Worm (Caenorhabditis elegans) whole organism, late embryonic: Measurements from ENCODE around the gene srh-4.

ENCODE experiments used
- C08G9.2 ChIP-seq: sonication (generic microtip); optimal IDR thresholded peaks from 2 replicates; lab custom pipeline; 2016; ENCODE audit warnings: mild to moderate bottlenecking, missing genetic modification characterization, moderate library complexity, missing compliant biosample characterization
- F13H6.1 ChIP-seq: sonication (generic microtip); optimal IDR thresholded peaks from 2 replicates; lab custom pipeline; 2016; ENCODE audit warnings: missing genetic modification characterization, missing compliant biosample characterization
- T23F11.4 ChIP-seq: fragments of 200-800 bp; sonication (Bioruptor generic); optimal IDR thresholded peaks from 2 replicates; lab custom pipeline; 2018; ENCODE audit warnings: mild to moderate bottlenecking, missing genetic modification characterization, missing compliant biosample characterization
- ama-1 ChIP-seq: fragments of 150-350 bp; optimal IDR thresholded peaks from 2 replicates; lab custom pipeline; 2014
- ceh-14 ChIP-seq: sonication (generic microtip); optimal IDR thresholded peaks from 2 replicates; lab custom pipeline; 2016; ENCODE audit warnings: missing genotype, missing genetic modification characterization, missing compliant biosample characterization
- ceh-18 ChIP-seq: sonication (generic microtip); optimal IDR thresholded peaks from 2 replicates; lab custom pipeline; 2016; ENCODE audit warnings: missing genetic modification characterization, missing compliant biosample characterization
- ceh-19 ChIP-seq: fragments of 200-800 bp; sonication (Bioruptor generic); optimal IDR thresholded peaks from 2 replicates; lab custom pipeline; 2018; ENCODE audit warnings: mild to moderate bottlenecking, missing genetic modification characterization, missing compliant biosample characterization
- ceh-2 ChIP-seq: sonication (generic microtip); optimal IDR thresholded peaks from 2 replicates; lab custom pipeline; 2016; ENCODE audit warnings: missing genotype, missing genetic modification characterization, missing compliant biosample characterization
- ceh-24 ChIP-seq: sonication (generic microtip); optimal IDR thresholded peaks from 2 replicates; lab custom pipeline; 2016; ENCODE audit warnings: mild to moderate bottlenecking, missing genetic modification characterization, missing compliant biosample characterization
- ceh-31 ChIP-seq: sonication (generic microtip); optimal IDR thresholded peaks from 2 replicates; lab custom pipeline; 2016; ENCODE audit warnings: missing genetic modification characterization, missing compliant biosample characterization
- ceh-34 ChIP-seq: sonication (generic microtip); optimal IDR thresholded peaks from 2 replicates; lab custom pipeline; 2016; ENCODE audit warnings: mild to moderate bottlenecking, missing genetic modification characterization, missing compliant biosample characterization
- ceh-48 ChIP-seq: sonication (generic microtip); optimal IDR thresholded peaks from 2 replicates; lab custom pipeline; 2016; ENCODE audit warnings: missing genetic modification characterization, inconsistent platforms, missing compliant biosample characterization
- che-1 ChIP-seq: sonication (generic microtip); optimal IDR thresholded peaks from 2 replicates; lab custom pipeline; 2016; ENCODE audit warnings: mild to moderate bottlenecking, missing genetic modification characterization, missing compliant biosample characterization
- dmd-4 ChIP-seq: sonication (generic microtip); optimal IDR thresholded peaks from 2 replicates; lab custom pipeline; 2016; ENCODE audit warnings: borderline replicate concordance, missing genetic modification characterization, missing compliant biosample characterization
- dve-1 ChIP-seq: sonication (generic microtip); optimal IDR thresholded peaks from 2 replicates; lab custom pipeline; 2017; ENCODE audit warnings: antibody characterized with exemption, mild to moderate bottlenecking, missing genetic modification characterization, missing compliant biosample characterization
- elt-2 ChIP-seq: sonication (generic microtip); optimal IDR thresholded peaks from 2 replicates; lab custom pipeline; 2016; ENCODE audit warnings: missing genetic modification reagents, missing genetic modification characterization, missing compliant biosample characterization
- eyg-1 ChIP-seq: sonication (generic microtip); optimal IDR thresholded peaks from 2 replicates; lab custom pipeline; 2016; ENCODE audit warnings: missing genotype, missing genetic modification characterization, missing compliant biosample characterization
- fkh-10 ChIP-seq: fragments of 150-350 bp; optimal IDR thresholded peaks from 2 replicates; lab custom pipeline; 2014; ENCODE audit warnings: missing biosample characterization, missing genetic modification reagents, missing genetic modification characterization
- gmeb-2 ChIP-seq: sonication (generic microtip); optimal IDR thresholded peaks from 2 replicates; lab custom pipeline; 2016; ENCODE audit warnings: missing genetic modification characterization, inconsistent platforms, missing compliant biosample characterization
- hlh-13 ChIP-seq: fragments of 200-800 bp; sonication (Bioruptor generic); optimal IDR thresholded peaks from 2 replicates; lab custom pipeline; 2018; ENCODE audit warnings: mild to moderate bottlenecking, missing genetic modification characterization, missing compliant biosample characterization
- hlh-30 ChIP-seq: sonication (generic microtip); optimal IDR thresholded peaks from 2 replicates; lab custom pipeline; 2017; ENCODE audit warnings: antibody characterized with exemption, missing genetic modification characterization, missing compliant biosample characterization; ENCODE audit not compliant: insufficient read depth
- hlh-8 ChIP-seq: sonication (generic microtip); optimal IDR thresholded peaks from 2 replicates; lab custom pipeline; 2016; ENCODE audit warnings: missing genotype, missing genetic modification characterization, missing compliant biosample characterization
- lim-6 ChIP-seq: sonication (generic microtip); optimal IDR thresholded peaks from 2 replicates; lab custom pipeline; 2016; ENCODE audit warnings: missing genetic modification characterization, missing compliant biosample characterization
- lin-11 ChIP-seq: fragments of 200-800 bp; sonication (Bioruptor generic); optimal IDR thresholded peaks from 2 replicates; lab custom pipeline; 2018; ENCODE audit warnings: mild to moderate bottlenecking, missing genetic modification characterization, missing compliant biosample characterization
- nfya-1 ChIP-seq: sonication (generic microtip); optimal IDR thresholded peaks from 2 replicates; lab custom pipeline; 2017; ENCODE audit warnings: missing genetic modification characterization, mild to moderate bottlenecking, missing compliant biosample characterization, antibody characterized with exemption, moderate library complexity
- nhr-11 ChIP-seq: fragments of 150-350 bp; optimal IDR thresholded peaks from 2 replicates; lab custom pipeline; 2014; ENCODE audit warnings: missing biosample characterization, missing genetic modification characterization
- nhr-232 ChIP-seq: sonication (generic microtip); optimal IDR thresholded peaks from 2 replicates; lab custom pipeline; 2016; ENCODE audit warnings: missing genetic modification characterization, missing compliant biosample characterization
- npax-4 ChIP-seq: sonication (generic microtip); optimal IDR thresholded peaks from 2 replicates; lab custom pipeline; 2016; ENCODE audit warnings: missing genetic modification characterization, missing compliant biosample characterization
- odd-2 ChIP-seq: sonication (generic microtip); optimal IDR thresholded peaks from 2 replicates; lab custom pipeline; 2017; ENCODE audit warnings: antibody characterized with exemption, mild to moderate bottlenecking, missing genetic modification characterization, missing compliant biosample characterization
- pat-9 ChIP-seq: fragments of 200-800 bp; sonication (Bioruptor generic); optimal IDR thresholded peaks from 2 replicates; lab custom pipeline; 2018; ENCODE audit warnings: mild to moderate bottlenecking, missing genetic modification characterization, moderate library complexity, missing compliant biosample characterization
- pax-1 ChIP-seq: fragments of 150-350 bp; optimal IDR thresholded peaks from 2 replicates; lab custom pipeline; 2014; ENCODE audit warnings: missing biosample characterization, missing genetic modification characterization
- pha-2 ChIP-seq: sonication (generic microtip); optimal IDR thresholded peaks from 2 replicates; lab custom pipeline; 2017; ENCODE audit warnings: mild to moderate bottlenecking, missing genetic modification characterization, missing compliant biosample characterization
- ref-2 ChIP-seq: sonication (generic microtip); optimal IDR thresholded peaks from 2 replicates; lab custom pipeline; 2016; ENCODE audit warnings: missing genetic modification characterization, missing compliant biosample characterization
- rnt-1 ChIP-seq: sonication (generic microtip); optimal IDR thresholded peaks from 2 replicates; lab custom pipeline; 2016; ENCODE audit warnings: missing genetic modification characterization, missing compliant biosample characterization
- sdc-2 ChIP-seq: sonication (generic microtip); optimal IDR thresholded peaks from 2 replicates; lab custom pipeline; 2016; ENCODE audit warnings: missing genotype, missing genetic modification characterization, missing compliant biosample characterization
- syd-9 ChIP-seq: sonication (generic microtip); optimal IDR thresholded peaks from 2 replicates; lab custom pipeline; 2016; ENCODE audit warnings: mild to moderate bottlenecking, missing genetic modification characterization, moderate library complexity, missing compliant biosample characterization
- ttx-3 ChIP-seq: sonication (generic microtip); optimal IDR thresholded peaks from 2 replicates; lab custom pipeline; 2016; ENCODE audit warnings: missing genetic modification reagents, missing genetic modification characterization, missing compliant biosample characterization
- unc-3 ChIP-seq, 2 experiments: fragments of 200-800 bp in 1 of 2; sonication (Bioruptor generic) in 1 of 2; sonication (generic microtip) in 1 of 2; conservative IDR thresholded peaks in 1 of 2; optimal IDR thresholded peaks in 1 of 2; 2 replicates each; pipeline versions ENCODE4 v1.3.6 to Lab custom; 2016 to 2022; ENCODE audit warnings: missing compliant biosample characterization in 2 of 2, missing genetic modification characterization in 2 of 2, missing genetic modification reagents in 1 of 2
- unc-42 ChIP-seq: sonication (generic microtip); optimal IDR thresholded peaks from 2 replicates; lab custom pipeline; 2016; ENCODE audit warnings: missing genotype, missing genetic modification characterization, missing compliant biosample characterization
- unc-55 ChIP-seq: sonication (generic microtip); optimal IDR thresholded peaks from 2 replicates; lab custom pipeline; 2017; ENCODE audit warnings: missing biosample characterization, missing genetic modification reagents, missing genetic modification characterization
- unc-86 ChIP-seq: sonication (generic microtip); optimal IDR thresholded peaks from 2 replicates; lab custom pipeline; 2016; ENCODE audit warnings: missing genetic modification characterization, missing compliant biosample characterization
- zip-5 ChIP-seq: sonication (generic microtip); optimal IDR thresholded peaks from 2 replicates; lab custom pipeline; 2016; ENCODE audit warnings: missing genetic modification characterization, missing compliant biosample characterization
- ztf-16 ChIP-seq: sonication (generic microtip); optimal IDR thresholded peaks from 2 replicates; lab custom pipeline; 2017; ENCODE audit warnings: missing genetic modification characterization, missing compliant biosample characterization

The srh-4 gene

ce11 chrV:4029627-4030026 lies 19.4 kb downstream of the srh-4 start:
- TF ChIP-seq T23F11.4 (GFP tag; lab: Kevin White, UChicago) (no peak), ceh-31 (tag; lab: Kevin White, UChicago) (peak; percentile 31), hlh-13 (GFP tag; lab: Kevin White, UChicago) (no peak), pax-1 (tag; lab: Kevin White, UChicago) (no peak), rnt-1 (tag; lab: Kevin White, UChicago) (no peak), ref-2 (tag; lab: Kevin White, UChicago) (peak; percentile 60), unc-42 (peak; percentile 3), nfya-1 (tag; lab: Kevin White, UChicago) (peak; percentile 49), dmd-4 (no peak)
- TF ChIP-seq, all 69 proteins: peak for 4

- TF ChIP-seq pat-9 (tag; lab: Kevin White, UChicago) (no peak), sdc-2 (tag; lab: Kevin White, UChicago) (no peak), eyg-1 (tag; lab: Kevin White, UChicago) (no peak), ceh-31 (tag; lab: Kevin White, UChicago) (no peak), syd-9 (no peak), rnt-1 (tag; lab: Kevin White, UChicago) (no peak), lin-11 (tag; lab: Kevin White, UChicago) (no peak), nhr-11 (tag; lab: Kevin White, UChicago) (no peak), C08G9.2 (tag; lab: Kevin White, UChicago) (no peak), nhr-232 (tag; lab: Kevin White, UChicago) (no peak), pax-1 (tag; lab: Kevin White, UChicago) (no peak), dmd-4 (no peak), zip-5 (tag; lab: Kevin White, UChicago) (no peak), odd-2 (tag; lab: Kevin White, UChicago) (no peak), unc-86 (no peak), dve-1 (tag; lab: Kevin White, UChicago) (no peak)
Observed at ce11 chrV:4031319-4031718, 21.0 kb downstream of the srh-4 start, which contains the start of gene cyp-35A4. cyp-35A4 (plus strand) TSS chrV:4031619.

ce11 chrV:4034303-4034702 lies 24.0 kb downstream of the srh-4 start, which contains the start of gene C49G7.7:
C49G7.7 (plus strand) TSS chrV:4034476.
- no peak for TF ChIP-seq lin-11 (tag; lab: Kevin White, UChicago)

ce11 chrV:4035811-4036210 lies 25.5 kb downstream of the srh-4 start, which contains the start of gene C49G7.13:
C49G7.13 (plus strand) TSS chrV:4036111.
- no peak for TF ChIP-seq elt-2 (tag; lab: Kevin White, UChicago)
- TF ChIP-seq che-1: no peak
- no peak for TF ChIP-seq hlh-8 (tag; lab: Kevin White, UChicago)
- TF ChIP-seq hlh-13 (GFP tag; lab: Kevin White, UChicago): no peak
- TF ChIP-seq nhr-232 (tag; lab: Kevin White, UChicago): no peak
- no peak for TF ChIP-seq unc-3 (GFP tag; conservative IDR thresholded peaks at IDR 0.05; lab: Robert Waterston, UW)
- no peak for TF ChIP-seq unc-3 (tag; optimal IDR thresholded peaks at IDR 0.05; lab: Kevin White, UChicago)
- no peak for TF ChIP-seq gmeb-2 (tag; lab: Kevin White, UChicago)
- TF ChIP-seq ttx-3 (tag; lab: Kevin White, UChicago): no peak
- no peak for TF ChIP-seq dve-1 (tag; lab: Kevin White, UChicago)
- TF ChIP-seq ceh-18 (tag; lab: Kevin White, UChicago): no peak
- TF ChIP-seq ceh-24 (tag; lab: Kevin White, UChicago): no peak
- TF ChIP-seq hlh-30: no peak
- TF ChIP-seq nfya-1 (tag; lab: Kevin White, UChicago): no peak
- no peak for TF ChIP-seq ceh-14 (tag; lab: Kevin White, UChicago)
- TF ChIP-seq odd-2 (tag; lab: Kevin White, UChicago): no peak
- no peak for TF ChIP-seq nhr-11 (tag; lab: Kevin White, UChicago)

ce11 chrV:4038110-4038509 lies 27.8 kb downstream of the srh-4 start, which contains the start of gene C49G7.12:
C49G7.12 (plus strand) TSS chrV:4038410.
- TF ChIP-seq pha-2: no peak
- TF ChIP-seq fkh-10: no peak
- TF ChIP-seq gmeb-2 (tag; lab: Kevin White, UChicago): no peak
- no peak for TF ChIP-seq dve-1 (tag; lab: Kevin White, UChicago)
- no peak for TF ChIP-seq ceh-34 (tag; lab: Kevin White, UChicago)
- TF ChIP-seq ama-1: no peak
- no peak for TF ChIP-seq ceh-2 (tag; lab: Kevin White, UChicago)
- TF ChIP-seq ceh-48 (tag; lab: Kevin White, UChicago): no peak
- no peak for TF ChIP-seq npax-4 (tag; lab: Kevin White, UChicago)
- no peak for TF ChIP-seq unc-86
- TF ChIP-seq pat-9 (tag; lab: Kevin White, UChicago): no peak
- TF ChIP-seq hlh-30: no peak
- TF ChIP-seq ztf-16 (tag; lab: Kevin White, UChicago): no peak
- no peak for TF ChIP-seq ceh-19
- TF ChIP-seq lim-6 (tag; lab: Kevin White, UChicago): no peak
- no peak for TF ChIP-seq F13H6.1 (tag; lab: Kevin White, UChicago)
- no peak for TF ChIP-seq unc-55 (GFP tag; lab: Kevin White, UChicago)
